Worm (Caenorhabditis elegans) whole organism, L2 larva: ENCODE results near the gene F32D8.3.
A peak's percentile ranks its signal among the peaks of the same experiment; 100 is the strongest.

Source experiments
- C34F6.9 ChIP-seq: fragments of 150-350 bp; optimal IDR thresholded peaks from 2 replicates; lab custom pipeline; 2014; ENCODE audit warnings: missing biosample characterization, missing genetic modification characterization
- F13H6.1 ChIP-seq: sonication (generic microtip); optimal IDR thresholded peaks from 2 replicates; lab custom pipeline; 2016; ENCODE audit warnings: missing genetic modification characterization, missing compliant biosample characterization
- Y55F3AM.14 ChIP-seq: fragments of 200-800 bp; sonication (Bioruptor generic); optimal IDR thresholded peaks from 2 replicates; lab custom pipeline; 2018; ENCODE audit warnings: mild to moderate bottlenecking, missing genetic modification characterization, missing compliant biosample characterization
- alr-1 ChIP-seq: fragments of 150-350 bp; optimal IDR thresholded peaks from 2 replicates; lab custom pipeline; 2014; ENCODE audit warnings: missing biosample characterization, missing genetic modification characterization
- aly-2 ChIP-seq: fragments of 150-350 bp; optimal IDR thresholded peaks from 2 replicates; lab custom pipeline; 2014; ENCODE audit warnings: missing biosample characterization, missing genetic modification characterization
- ama-1 ChIP-seq: fragments of 150-350 bp; optimal IDR thresholded peaks from 2 replicates; lab custom pipeline; 2018; ENCODE audit warnings: inconsistent platforms
- ceh-16 ChIP-seq: fragments of 150-350 bp; optimal IDR thresholded peaks from 2 replicates; lab custom pipeline; 2014; ENCODE audit warnings: missing biosample characterization, missing genetic modification characterization
- ceh-82 ChIP-seq: fragments of 150-350 bp; optimal IDR thresholded peaks from 2 replicates; lab custom pipeline; 2014; ENCODE audit warnings: missing biosample characterization, missing genetic modification characterization
- crh-2 ChIP-seq: sonication (generic microtip); optimal IDR thresholded peaks from 2 replicates; lab custom pipeline; 2017; ENCODE audit warnings: missing biosample characterization, missing genetic modification characterization
- dmd-4 ChIP-seq: sonication (generic microtip); optimal IDR thresholded peaks from 2 replicates; lab custom pipeline; 2017; ENCODE audit warnings: missing biosample characterization, missing genetic modification characterization
- egl-27 ChIP-seq: sonication (generic microtip); optimal IDR thresholded peaks from 3 replicates; lab custom pipeline; 2017; ENCODE audit warnings: missing biosample characterization, missing genetic modification reagents, missing genetic modification characterization
- elt-1 ChIP-seq: fragments of 150-350 bp; optimal IDR thresholded peaks from 2 replicates; lab custom pipeline; 2014; ENCODE audit warnings: missing biosample characterization, missing genetic modification characterization
- elt-3 ChIP-seq: sonication (generic microtip); optimal IDR thresholded peaks from 2 replicates; lab custom pipeline; 2017; ENCODE audit warnings: missing biosample characterization, missing genetic modification characterization
- fos-1 ChIP-seq: fragments of 150-350 bp; optimal IDR thresholded peaks from 2 replicates; lab custom pipeline; 2014; ENCODE audit warnings: missing biosample characterization, missing genetic modification characterization
- gmeb-1 ChIP-seq: fragments of 150-350 bp; optimal IDR thresholded peaks from 2 replicates; lab custom pipeline; 2014; ENCODE audit warnings: missing biosample characterization, missing genetic modification characterization
- lin-11 ChIP-seq: fragments of 150-350 bp; sonication (generic microtip); optimal IDR thresholded peaks from 2 replicates; lab custom pipeline; 2014; ENCODE audit warnings: missing biosample characterization, missing genetic modification characterization, inconsistent platforms, mixed read lengths
- lin-13 ChIP-seq: fragments of 150-350 bp; optimal IDR thresholded peaks from 2 replicates; lab custom pipeline; 2014; ENCODE audit warnings: missing biosample characterization, missing genetic modification reagents, missing genetic modification characterization
- lin-39 ChIP-seq: fragments of 150-350 bp; optimal IDR thresholded peaks from 2 replicates; lab custom pipeline; 2014; ENCODE audit warnings: missing biosample characterization, missing genetic modification reagents, missing genetic modification characterization
- lsy-2 ChIP-seq, 2 experiments: fragments of 150-350 bp in 1 of 2; sonication (generic microtip) in 1 of 2; optimal IDR thresholded peaks; 2 replicates each; lab custom pipeline; 2014 to 2017; ENCODE audit warnings: missing biosample characterization in 2 of 2, missing genetic modification characterization in 2 of 2
- mab-5 ChIP-seq: fragments of 150-350 bp; optimal IDR thresholded peaks from 2 replicates; lab custom pipeline; 2014; ENCODE audit warnings: missing biosample characterization, missing genetic modification characterization
- mbf-1 ChIP-seq: sonication (generic microtip); optimal IDR thresholded peaks from 2 replicates; lab custom pipeline; 2017; ENCODE audit warnings: missing biosample characterization, missing genetic modification characterization
- mdl-1 ChIP-seq, 2 experiments: fragments of 150-350 bp in 1 of 2; sonication (generic microtip) in 1 of 2; optimal IDR thresholded peaks; 2 replicates each; lab custom pipeline; 2017; ENCODE audit warnings: missing biosample characterization in 2 of 2, missing genetic modification characterization in 2 of 2
- nhr-10 ChIP-seq: sonication (generic microtip); optimal IDR thresholded peaks from 2 replicates; lab custom pipeline; 2017; ENCODE audit warnings: missing biosample characterization, missing genetic modification characterization
- nhr-11 ChIP-seq: fragments of 150-350 bp; optimal IDR thresholded peaks from 2 replicates; lab custom pipeline; 2014; ENCODE audit warnings: missing biosample characterization, missing genetic modification characterization
- nhr-129 ChIP-seq: fragments of 150-350 bp; optimal IDR thresholded peaks from 2 replicates; lab custom pipeline; 2014; ENCODE audit warnings: missing biosample characterization, missing genetic modification characterization
- nhr-21 ChIP-seq: fragments of 150-350 bp; optimal IDR thresholded peaks from 2 replicates; lab custom pipeline; 2014; ENCODE audit warnings: missing biosample characterization, missing genetic modification characterization
- nhr-23 ChIP-seq: fragments of 150-350 bp; optimal IDR thresholded peaks from 2 replicates; lab custom pipeline; 2014; ENCODE audit warnings: missing biosample characterization, missing genetic modification reagents, missing genetic modification characterization
- nhr-25 ChIP-seq: fragments of 150-350 bp; sonication (generic microtip); optimal IDR thresholded peaks from 3 replicates; lab custom pipeline; 2014; ENCODE audit warnings: missing biosample characterization, missing genetic modification characterization
- nhr-6 ChIP-seq: fragments of 150-350 bp; optimal IDR thresholded peaks from 2 replicates; lab custom pipeline; 2014; ENCODE audit warnings: missing biosample characterization, missing genetic modification characterization
- nhr-77 ChIP-seq: fragments of 150-350 bp; optimal IDR thresholded peaks from 2 replicates; lab custom pipeline; 2014; ENCODE audit warnings: missing biosample characterization, missing genetic modification characterization
- peb-1 ChIP-seq: fragments of 150-350 bp; optimal IDR thresholded peaks from 2 replicates; lab custom pipeline; 2014; ENCODE audit warnings: missing biosample characterization, missing genetic modification characterization
- sem-4 ChIP-seq: fragments of 150-350 bp; optimal IDR thresholded peaks from 2 replicates; lab custom pipeline; 2014; ENCODE audit warnings: missing biosample characterization, missing genetic modification reagents, missing genetic modification characterization
- skn-1 ChIP-seq: sonication (generic microtip); optimal IDR thresholded peaks from 2 replicates; lab custom pipeline; 2017; ENCODE audit warnings: missing biosample characterization, missing genetic modification characterization
- sma-3 ChIP-seq: sonication (generic microtip); optimal IDR thresholded peaks from 2 replicates; lab custom pipeline; 2016; ENCODE audit warnings: missing genetic modification reagents, missing genetic modification characterization, missing compliant biosample characterization
- sma-9 ChIP-seq, 2 experiments: fragments of 150-350 bp in 1 of 2; sonication (generic microtip) in 1 of 2; optimal IDR thresholded peaks; 2 replicates each; lab custom pipeline; 2014 to 2016; ENCODE audit warnings: missing genetic modification characterization in 2 of 2, mild to moderate bottlenecking in 1 of 2, missing biosample characterization in 1 of 2, missing compliant biosample characterization in 1 of 2, missing genetic modification reagents in 1 of 2, moderate library complexity in 1 of 2
- snpc-4 ChIP-seq: fragments of 150-350 bp; optimal IDR thresholded peaks from 2 replicates; lab custom pipeline; 2014; ENCODE audit warnings: missing biosample characterization, missing genetic modification characterization
- zag-1 ChIP-seq: fragments of 150-350 bp; optimal IDR thresholded peaks from 2 replicates; lab custom pipeline; 2014; ENCODE audit warnings: missing biosample characterization, missing genetic modification characterization
- ztf-11 ChIP-seq: sonication (generic microtip); optimal IDR thresholded peaks from 2 replicates; lab custom pipeline; 2017; ENCODE audit warnings: missing biosample characterization, missing genetic modification characterization
- ztf-4 ChIP-seq: fragments of 150-350 bp; optimal IDR thresholded peaks from 2 replicates; lab custom pipeline; 2014; ENCODE audit warnings: missing biosample characterization, missing genetic modification characterization

F32D8.3 gene

DNA sequence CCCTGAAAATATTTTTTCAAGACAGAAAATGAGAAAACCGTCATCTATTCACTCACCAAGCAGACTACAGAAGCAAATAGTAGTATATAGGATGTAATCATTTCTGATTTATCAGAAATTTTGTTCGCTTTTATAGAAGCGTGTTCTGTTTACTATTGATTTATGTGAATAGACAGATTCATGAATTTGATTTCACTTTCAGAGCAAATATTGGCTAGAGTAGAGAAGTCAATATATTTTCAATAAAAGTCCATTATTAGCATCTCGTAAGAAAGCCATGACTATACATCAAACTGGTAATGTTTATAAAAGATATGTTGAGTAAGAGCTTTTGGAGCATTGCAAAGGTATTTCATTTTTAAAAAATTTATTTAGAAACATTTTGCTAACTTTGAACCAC is 44.6 kb downstream of the F32D8.3 start, which contains the start of gene scvp-1:
Gene scvp-1, minus strand, starts transcription at position 101 of the 400 bp plus-strand sequence.
- TF ChIP-seq aly-2 (tag; lab: Kevin White, UChicago) (no peak), nhr-77 (no peak), nhr-129 (tag; lab: Kevin White, UChicago) (no peak), ceh-82 (no peak), nhr-25 (tag; lab: Kevin White, UChicago) (no peak), elt-3 (tag; lab: Kevin White, UChicago) (no peak), sem-4 (no peak), lin-11 (tag; lab: Kevin White, UChicago) (no peak), peb-1 (tag; lab: Kevin White, UChicago) (no peak), Y55F3AM.14 (GFP tag; lab: Kevin White, UChicago) (no peak)

- peak; percentile 71 for TF ChIP-seq sma-9 (GFP tag; optimal IDR thresholded peaks at IDR 0.05; lab: Kevin White, UChicago)
- TF ChIP-seq sma-9 (tag; optimal IDR thresholded peaks at IDR 0.05; lab: Kevin White, UChicago), result no peak
- TF ChIP-seq nhr-23 (tag; lab: Kevin White, UChicago), result no peak
- TF ChIP-seq crh-2 (tag; lab: Kevin White, UChicago), result peak; percentile 54
- peak; percentile 43 for TF ChIP-seq fos-1 (tag; lab: Kevin White, UChicago)
These were observed 45.8 kb downstream of the F32D8.3 start, which contains the start of gene F58B4.5 for ce11 chrV:10932411-10932810. F58B4.5 (plus strand) TSS chrV:10932693.

DNA sequence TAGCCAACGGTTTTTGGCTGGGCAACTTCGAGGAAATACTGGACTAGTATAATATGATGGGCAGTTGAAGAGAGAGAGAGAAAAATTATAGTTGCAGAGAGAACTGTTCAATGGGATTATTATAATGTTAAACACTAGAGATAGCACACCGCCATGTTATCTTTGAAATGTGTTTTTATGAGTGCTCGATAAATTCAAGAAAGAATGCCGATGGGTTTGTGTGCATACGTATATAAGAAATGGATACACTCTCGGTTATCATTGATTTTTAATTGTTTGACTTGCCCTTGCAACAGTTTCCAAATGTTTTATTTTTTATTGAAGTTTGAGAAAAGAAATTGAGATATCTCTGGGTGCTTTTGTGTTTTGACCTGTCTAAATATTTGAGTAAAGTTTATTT is 50.0 kb downstream of the F32D8.3 start, which contains the start of gene F17C11.12:
Gene F17C11.12, minus strand, starts transcription at position 240 of the 400 bp plus-strand sequence.
- no peak for TF ChIP-seq Y55F3AM.14 (GFP tag; lab: Kevin White, UChicago)
- no peak for TF ChIP-seq nhr-6 (tag; lab: Kevin White, UChicago)
- TF ChIP-seq ama-1 (lab: Kevin White, UChicago), result no peak
- TF ChIP-seq dmd-4 (tag; lab: Kevin White, UChicago), result no peak
- TF ChIP-seq nhr-129 (tag; lab: Kevin White, UChicago), result no peak
- no peak for TF ChIP-seq nhr-11 (tag; lab: Kevin White, UChicago)
- no peak for TF ChIP-seq mbf-1 (tag; lab: Kevin White, UChicago)
- TF ChIP-seq elt-3 (tag; lab: Kevin White, UChicago), result no peak
- peak; percentile 71 for TF ChIP-seq sma-9 (GFP tag; optimal IDR thresholded peaks at IDR 0.05; lab: Kevin White, UChicago)
- TF ChIP-seq sma-9 (tag; optimal IDR thresholded peaks at IDR 0.05; lab: Kevin White, UChicago), result no peak
- TF ChIP-seq crh-2 (tag; lab: Kevin White, UChicago), result peak; percentile 40
- no peak for TF ChIP-seq sem-4
- no peak for TF ChIP-seq snpc-4 (tag; lab: Kevin White, UChicago)
- TF ChIP-seq F13H6.1 (tag; lab: Kevin White, UChicago), result peak; percentile 13
- no peak for TF ChIP-seq nhr-21
- no peak for TF ChIP-seq egl-27 (tag; lab: Kevin White, UChicago)
- no peak for TF ChIP-seq mab-5 (tag; lab: Kevin White, UChicago)
- TF ChIP-seq lin-39 (tag; lab: Kevin White, UChicago), result no peak
- TF ChIP-seq nhr-10, result no peak
- no peak for TF ChIP-seq nhr-23 (tag; lab: Kevin White, UChicago)
- TF ChIP-seq peb-1 (tag; lab: Kevin White, UChicago), result no peak
- TF ChIP-seq fos-1 (tag; lab: Kevin White, UChicago), result peak; percentile 73
- TF ChIP-seq ceh-16 (tag; lab: Kevin White, UChicago), result no peak
- no peak for TF ChIP-seq mdl-1 (tag; optimal IDR thresholded peaks at IDR 0.05; lab: Kevin White, UChicago)
- no peak for TF ChIP-seq elt-1

- TF ChIP-seq F13H6.1 (tag; lab: Kevin White, UChicago) (no peak), nhr-129 (tag; lab: Kevin White, UChicago) (peak; percentile 94), ama-1 (lab: Kevin White, UChicago) (no peak), fos-1 (tag; lab: Kevin White, UChicago) (peak; percentile 13), nhr-25 (tag; lab: Kevin White, UChicago) (peak; percentile 1), skn-1 (tag; lab: Kevin White, UChicago) (peak; percentile 55), C34F6.9 (peak; percentile 69), alr-1 (tag; lab: Kevin White, UChicago) (no peak), sem-4 (peak; percentile 63), nhr-21 (peak; percentile 87), crh-2 (tag; lab: Kevin White, UChicago) (peak; percentile 52), lsy-2 (tag; optimal IDR thresholded peaks at IDR 0.05; lab: Kevin White, UChicago) (peak in 1 of 2 experiments; percentile 71), sma-9 (GFP tag; optimal IDR thresholded peaks at IDR 0.05; lab: Kevin White, UChicago) (peak; percentile 84), sma-9 (tag; optimal IDR thresholded peaks at IDR 0.05; lab: Kevin White, UChicago) (no peak), sma-3 (no peak), lin-13 (GFP tag; lab: Kevin White, UChicago) (no peak), gmeb-1 (tag; lab: Kevin White, UChicago) (peak; percentile 47), zag-1 (tag; lab: Kevin White, UChicago) (no peak), nhr-6 (tag; lab: Kevin White, UChicago) (no peak), peb-1 (tag; lab: Kevin White, UChicago) (no peak), elt-1 (no peak), mab-5 (tag; lab: Kevin White, UChicago) (no peak), nhr-23 (tag; lab: Kevin White, UChicago) (no peak), elt-3 (tag; lab: Kevin White, UChicago) (no peak), ztf-4 (peak; percentile 61), ztf-11 (tag; lab: Kevin White, UChicago) (no peak), mdl-1 (tag; optimal IDR thresholded peaks at IDR 0.05; lab: Kevin White, UChicago) (no peak), lin-39 (tag; lab: Kevin White, UChicago) (no peak), ceh-16 (tag; lab: Kevin White, UChicago) (no peak), ceh-82 (no peak)
These were observed 50.7 kb downstream of the F32D8.3 start for ce11 chrV:10937294-10937693.
